Worm (Caenorhabditis elegans) whole organism, L2 larva: Measurements from ENCODE around the gene Y42A5A.5.

Experiments used
- C34F6.9 ChIP-seq: fragments of 150-350 bp; optimal IDR thresholded peaks from 2 replicates; lab custom pipeline; 2014; ENCODE audit warnings: missing biosample characterization, missing genetic modification characterization
- F13H6.1 ChIP-seq: sonication (generic microtip); optimal IDR thresholded peaks from 2 replicates; lab custom pipeline; 2016; ENCODE audit warnings: missing genetic modification characterization, missing compliant biosample characterization
- R02D3.7 ChIP-seq: fragments of 150-350 bp; optimal IDR thresholded peaks from 2 replicates; lab custom pipeline; 2014; ENCODE audit warnings: missing biosample characterization, missing genetic modification characterization
- Y55F3AM.14 ChIP-seq: fragments of 200-800 bp; sonication (Bioruptor generic); optimal IDR thresholded peaks from 2 replicates; lab custom pipeline; 2018; ENCODE audit warnings: mild to moderate bottlenecking, missing genetic modification characterization, missing compliant biosample characterization
- ZK546.5 ChIP-seq: sonication (generic microtip); optimal IDR thresholded peaks from 2 replicates; lab custom pipeline; 2017; ENCODE audit warnings: missing biosample characterization, missing genetic modification characterization
- alr-1 ChIP-seq: fragments of 150-350 bp; optimal IDR thresholded peaks from 2 replicates; lab custom pipeline; 2014; ENCODE audit warnings: missing biosample characterization, missing genetic modification characterization
- aly-2 ChIP-seq: fragments of 150-350 bp; optimal IDR thresholded peaks from 2 replicates; lab custom pipeline; 2014; ENCODE audit warnings: missing biosample characterization, missing genetic modification characterization
- ama-1 ChIP-seq: fragments of 150-350 bp; optimal IDR thresholded peaks from 2 replicates; lab custom pipeline; 2018; ENCODE audit warnings: inconsistent platforms
- blmp-1 ChIP-seq: sonication (generic microtip); optimal IDR thresholded peaks from 2 replicates; lab custom pipeline; 2017; ENCODE audit warnings: missing genetic modification characterization, mild to moderate bottlenecking, missing compliant biosample characterization, antibody characterized with exemption, moderate library complexity; ENCODE audit not compliant: insufficient read depth
- ceh-16 ChIP-seq: fragments of 150-350 bp; optimal IDR thresholded peaks from 2 replicates; lab custom pipeline; 2014; ENCODE audit warnings: missing biosample characterization, missing genetic modification characterization
- ceh-82 ChIP-seq: fragments of 150-350 bp; optimal IDR thresholded peaks from 2 replicates; lab custom pipeline; 2014; ENCODE audit warnings: missing biosample characterization, missing genetic modification characterization
- crh-2 ChIP-seq: sonication (generic microtip); optimal IDR thresholded peaks from 2 replicates; lab custom pipeline; 2017; ENCODE audit warnings: missing biosample characterization, missing genetic modification characterization
- dmd-4 ChIP-seq: sonication (generic microtip); optimal IDR thresholded peaks from 2 replicates; lab custom pipeline; 2017; ENCODE audit warnings: missing biosample characterization, missing genetic modification characterization
- egl-27 ChIP-seq: sonication (generic microtip); optimal IDR thresholded peaks from 3 replicates; lab custom pipeline; 2017; ENCODE audit warnings: missing biosample characterization, missing genetic modification reagents, missing genetic modification characterization
- elt-1 ChIP-seq: fragments of 150-350 bp; optimal IDR thresholded peaks from 2 replicates; lab custom pipeline; 2014; ENCODE audit warnings: missing biosample characterization, missing genetic modification characterization
- elt-3 ChIP-seq: sonication (generic microtip); optimal IDR thresholded peaks from 2 replicates; lab custom pipeline; 2017; ENCODE audit warnings: missing biosample characterization, missing genetic modification characterization
- fos-1 ChIP-seq: fragments of 150-350 bp; optimal IDR thresholded peaks from 2 replicates; lab custom pipeline; 2014; ENCODE audit warnings: missing biosample characterization, missing genetic modification characterization
- gmeb-1 ChIP-seq: fragments of 150-350 bp; optimal IDR thresholded peaks from 2 replicates; lab custom pipeline; 2014; ENCODE audit warnings: missing biosample characterization, missing genetic modification characterization
- lin-11 ChIP-seq: fragments of 150-350 bp; sonication (generic microtip); optimal IDR thresholded peaks from 2 replicates; lab custom pipeline; 2014; ENCODE audit warnings: missing biosample characterization, missing genetic modification characterization, inconsistent platforms, mixed read lengths
- lin-13 ChIP-seq: fragments of 150-350 bp; optimal IDR thresholded peaks from 2 replicates; lab custom pipeline; 2014; ENCODE audit warnings: missing biosample characterization, missing genetic modification reagents, missing genetic modification characterization
- lin-39 ChIP-seq: fragments of 150-350 bp; optimal IDR thresholded peaks from 2 replicates; lab custom pipeline; 2014; ENCODE audit warnings: missing biosample characterization, missing genetic modification reagents, missing genetic modification characterization
- lsy-2 ChIP-seq, 2 experiments: fragments of 150-350 bp in 1 of 2; sonication (generic microtip) in 1 of 2; optimal IDR thresholded peaks; 2 replicates each; lab custom pipeline; 2014 to 2017; ENCODE audit warnings: missing biosample characterization in 2 of 2, missing genetic modification characterization in 2 of 2
- mab-5 ChIP-seq: fragments of 150-350 bp; optimal IDR thresholded peaks from 2 replicates; lab custom pipeline; 2014; ENCODE audit warnings: missing biosample characterization, missing genetic modification characterization
- mbf-1 ChIP-seq: sonication (generic microtip); optimal IDR thresholded peaks from 2 replicates; lab custom pipeline; 2017; ENCODE audit warnings: missing biosample characterization, missing genetic modification characterization
- mdl-1 ChIP-seq, 2 experiments: fragments of 150-350 bp in 1 of 2; sonication (generic microtip) in 1 of 2; optimal IDR thresholded peaks; 2 replicates each; lab custom pipeline; 2017; ENCODE audit warnings: missing biosample characterization in 2 of 2, missing genetic modification characterization in 2 of 2
- nhr-10 ChIP-seq: sonication (generic microtip); optimal IDR thresholded peaks from 2 replicates; lab custom pipeline; 2017; ENCODE audit warnings: missing biosample characterization, missing genetic modification characterization
- nhr-11 ChIP-seq: fragments of 150-350 bp; optimal IDR thresholded peaks from 2 replicates; lab custom pipeline; 2014; ENCODE audit warnings: missing biosample characterization, missing genetic modification characterization
- nhr-12 ChIP-seq: fragments of 150-350 bp; optimal IDR thresholded peaks from 2 replicates; lab custom pipeline; 2014; ENCODE audit warnings: missing biosample characterization, missing genetic modification characterization
- nhr-129 ChIP-seq: fragments of 150-350 bp; optimal IDR thresholded peaks from 2 replicates; lab custom pipeline; 2014; ENCODE audit warnings: missing biosample characterization, missing genetic modification characterization
- nhr-21 ChIP-seq: fragments of 150-350 bp; optimal IDR thresholded peaks from 2 replicates; lab custom pipeline; 2014; ENCODE audit warnings: missing biosample characterization, missing genetic modification characterization
- nhr-23 ChIP-seq: fragments of 150-350 bp; optimal IDR thresholded peaks from 2 replicates; lab custom pipeline; 2014; ENCODE audit warnings: missing biosample characterization, missing genetic modification reagents, missing genetic modification characterization
- nhr-237 ChIP-seq: fragments of 150-350 bp; optimal IDR thresholded peaks from 2 replicates; lab custom pipeline; 2014; ENCODE audit warnings: missing biosample characterization, missing genetic modification characterization
- nhr-25 ChIP-seq: fragments of 150-350 bp; sonication (generic microtip); optimal IDR thresholded peaks from 3 replicates; lab custom pipeline; 2014; ENCODE audit warnings: missing biosample characterization, missing genetic modification characterization
- nhr-6 ChIP-seq: fragments of 150-350 bp; optimal IDR thresholded peaks from 2 replicates; lab custom pipeline; 2014; ENCODE audit warnings: missing biosample characterization, missing genetic modification characterization
- nhr-77 ChIP-seq: fragments of 150-350 bp; optimal IDR thresholded peaks from 2 replicates; lab custom pipeline; 2014; ENCODE audit warnings: missing biosample characterization, missing genetic modification characterization
- peb-1 ChIP-seq: fragments of 150-350 bp; optimal IDR thresholded peaks from 2 replicates; lab custom pipeline; 2014; ENCODE audit warnings: missing biosample characterization, missing genetic modification characterization
- sem-4 ChIP-seq: fragments of 150-350 bp; optimal IDR thresholded peaks from 2 replicates; lab custom pipeline; 2014; ENCODE audit warnings: missing biosample characterization, missing genetic modification reagents, missing genetic modification characterization
- skn-1 ChIP-seq: sonication (generic microtip); optimal IDR thresholded peaks from 2 replicates; lab custom pipeline; 2017; ENCODE audit warnings: missing biosample characterization, missing genetic modification characterization
- sma-3 ChIP-seq: sonication (generic microtip); optimal IDR thresholded peaks from 2 replicates; lab custom pipeline; 2016; ENCODE audit warnings: missing genetic modification reagents, missing genetic modification characterization, missing compliant biosample characterization
- sma-9 ChIP-seq, 2 experiments: fragments of 150-350 bp in 1 of 2; sonication (generic microtip) in 1 of 2; optimal IDR thresholded peaks; 2 replicates each; lab custom pipeline; 2014 to 2016; ENCODE audit warnings: missing genetic modification characterization in 2 of 2, mild to moderate bottlenecking in 1 of 2, missing biosample characterization in 1 of 2, missing compliant biosample characterization in 1 of 2, missing genetic modification reagents in 1 of 2, moderate library complexity in 1 of 2
- snpc-4 ChIP-seq: fragments of 150-350 bp; optimal IDR thresholded peaks from 2 replicates; lab custom pipeline; 2014; ENCODE audit warnings: missing biosample characterization, missing genetic modification characterization
- unc-39 ChIP-seq: fragments of 150-350 bp; optimal IDR thresholded peaks from 2 replicates; lab custom pipeline; 2014; ENCODE audit warnings: missing biosample characterization, missing genetic modification characterization
- unc-55 ChIP-seq: fragments of 150-350 bp; sonication (generic microtip); optimal IDR thresholded peaks from 3 replicates; lab custom pipeline; 2014; ENCODE audit warnings: missing biosample characterization, missing genetic modification reagents, missing genetic modification characterization
- unc-62 ChIP-seq: fragments of 150-350 bp; optimal IDR thresholded peaks from 2 replicates; lab custom pipeline; 2014; ENCODE audit warnings: missing biosample characterization, missing genetic modification reagents, missing genetic modification characterization
- zag-1 ChIP-seq: fragments of 150-350 bp; optimal IDR thresholded peaks from 2 replicates; lab custom pipeline; 2014; ENCODE audit warnings: missing biosample characterization, missing genetic modification characterization
- ztf-1 ChIP-seq: fragments of 200-800 bp; sonication (Bioruptor generic); conservative IDR thresholded peaks from 2 replicates; pipeline ENCODE4 v1.3.6; 2022; ENCODE audit warnings: missing genetic modification characterization, missing compliant biosample characterization
- ztf-11 ChIP-seq: sonication (generic microtip); optimal IDR thresholded peaks from 2 replicates; lab custom pipeline; 2017; ENCODE audit warnings: missing biosample characterization, missing genetic modification characterization
- ztf-4 ChIP-seq: fragments of 150-350 bp; optimal IDR thresholded peaks from 2 replicates; lab custom pipeline; 2014; ENCODE audit warnings: missing biosample characterization, missing genetic modification characterization

Y42A5A.5 gene

DNA sequence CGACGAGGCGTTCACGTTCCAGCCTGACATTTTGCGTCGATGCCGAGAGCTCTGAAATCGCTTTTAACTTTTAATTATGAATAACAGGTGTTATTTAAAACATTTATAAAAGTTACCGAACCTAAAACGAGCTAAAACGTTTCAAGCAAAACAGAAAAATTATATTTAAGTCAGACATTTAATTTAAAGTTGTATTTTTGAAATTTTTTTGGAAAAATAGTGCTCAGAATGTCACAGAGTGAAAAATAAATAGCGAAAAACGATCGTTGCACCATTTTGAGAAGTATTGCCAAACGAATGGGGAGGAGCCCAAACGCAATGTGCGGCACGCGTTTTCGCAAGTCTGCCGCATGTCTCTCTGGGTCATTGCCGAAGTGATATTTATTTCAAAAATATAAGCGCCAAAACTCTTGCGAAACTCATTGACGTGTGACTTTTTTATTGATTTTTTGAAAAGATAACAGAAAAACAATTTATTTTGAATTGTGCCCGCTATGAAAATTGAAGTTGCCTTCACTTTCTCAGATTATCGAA lies 3.6 kb upstream of the Y42A5A.5 start, which contains the start of gene erfa-3:
TSS of gene erfa-3 (minus strand) at position 51 of the 534 bp plus-strand sequence.
- TF ChIP-seq nhr-6 (tag; lab: Kevin White, UChicago) (no peak), nhr-237 (tag; lab: Kevin White, UChicago) (no peak), ztf-4 (tag; lab: Kevin White, UChicago) (no peak), elt-1 (no peak), F13H6.1 (tag; lab: Kevin White, UChicago) (peak; percentile 77), zag-1 (tag; lab: Kevin White, UChicago) (no peak), ztf-11 (tag; lab: Kevin White, UChicago) (no peak), nhr-77 (no peak), fos-1 (peak; percentile 7), nhr-25 (tag; lab: Kevin White, UChicago) (peak; percentile 66), sem-4 (tag; lab: Kevin White, UChicago) (peak; percentile 30), aly-2 (tag; lab: Kevin White, UChicago) (no peak), dmd-4 (tag; lab: Kevin White, UChicago) (no peak), lin-13 (GFP tag; lab: Kevin White, UChicago) (peak; percentile 43), nhr-10 (no peak), sma-9 (GFP tag; optimal IDR thresholded peaks at IDR 0.05; lab: Kevin White, UChicago) (peak; percentile 48), sma-9 (tag; optimal IDR thresholded peaks at IDR 0.05; lab: Kevin White, UChicago) (no peak), lin-39 (tag; lab: Kevin White, UChicago) (no peak), mdl-1 (tag; optimal IDR thresholded peaks at IDR 0.05; lab: Kevin White, UChicago) (no peak), alr-1 (tag; lab: Kevin White, UChicago) (no peak), nhr-12 (tag; lab: Kevin White, UChicago) (no peak), nhr-23 (no peak), sma-3 (GFP tag; lab: Kevin White, UChicago) (peak; percentile 69), crh-2 (tag; lab: Kevin White, UChicago) (peak; percentile 46), elt-3 (tag; lab: Kevin White, UChicago) (no peak), mbf-1 (tag; lab: Kevin White, UChicago) (no peak), ztf-1 (GFP tag; lab: Robert Waterston, UW) (no peak), ZK546.5 (tag; lab: Kevin White, UChicago) (no peak), gmeb-1 (peak; percentile 71), C34F6.9 (tag; lab: Kevin White, UChicago) (peak; percentile 65), snpc-4 (tag; lab: Kevin White, UChicago) (no peak), unc-62 (GFP tag; lab: Kevin White, UChicago) (no peak), lin-11 (peak; percentile 63), nhr-21 (peak; percentile 6), blmp-1 (tag; lab: Kevin White, UChicago) (no peak), R02D3.7 (tag; lab: Kevin White, UChicago) (no peak), mab-5 (tag; lab: Kevin White, UChicago) (peak; percentile 56), unc-39 (tag; lab: Kevin White, UChicago) (no peak), ceh-82 (tag; lab: Kevin White, UChicago) (no peak), ceh-16 (no peak), nhr-11 (tag; lab: Kevin White, UChicago) (no peak), unc-55 (peak; percentile 73), skn-1 (tag; lab: Kevin White, UChicago) (no peak), Y55F3AM.14 (no peak), egl-27 (peak; percentile 33), lsy-2 (tag; optimal IDR thresholded peaks at IDR 0.05; lab: Kevin White, UChicago) (peak in 1 of 2 experiments; percentile 63), nhr-129 (tag; lab: Kevin White, UChicago) (peak; percentile 71), peb-1 (tag; lab: Kevin White, UChicago) (no peak), ama-1 (lab: Kevin White, UChicago) (no peak)
